Worm (Caenorhabditis elegans) whole organism, midembryonic: Measurements from ENCODE around the gene W02F12.8.

Experiments used
- T22C8.4 ChIP-seq: fragments of 200-800 bp; sonication (Bioruptor generic); IDR thresholded peaks from 2 replicates; pipeline ENCODE4 v1.3.6; 2022; ENCODE audit warnings: missing genetic modification characterization, missing compliant biosample characterization
- cog-1 ChIP-seq: sonication (generic microtip); optimal IDR thresholded peaks from 2 replicates; lab custom pipeline; 2016; ENCODE audit warnings: missing genetic modification characterization, missing compliant biosample characterization
- flt-1 ChIP-seq: fragments of 200-800 bp; sonication (Bioruptor generic); IDR thresholded peaks from 2 replicates; pipeline ENCODE4 v1.3.6; 2022; ENCODE audit warnings: missing genetic modification characterization, missing compliant biosample characterization
- klf-2 ChIP-seq: fragments of 200-800 bp; sonication (Bioruptor generic); conservative IDR thresholded peaks from 2 replicates; pipeline ENCODE4 v1.3.6; 2022; ENCODE audit warnings: missing genetic modification reagents, missing genetic modification characterization, missing compliant biosample characterization
- med-1 ChIP-seq: sonication (generic microtip); optimal IDR thresholded peaks from 2 replicates; lab custom pipeline; 2017; ENCODE audit warnings: missing genetic modification characterization, mild to moderate bottlenecking, missing compliant biosample characterization, antibody characterized with exemption, missing genetic modification reagents; ENCODE audit not compliant: insufficient read depth
- ref-1 ChIP-seq: fragments of 200-800 bp; sonication (Bioruptor generic); conservative IDR thresholded peaks from 2 replicates; pipeline ENCODE4 v1.3.6; 2022; ENCODE audit warnings: missing genetic modification reagents, missing genetic modification characterization, missing compliant biosample characterization
- tab-1 ChIP-seq: fragments of 200-800 bp; sonication (Bioruptor generic); IDR thresholded peaks from 2 replicates; pipeline ENCODE4 v1.3.6; 2022; ENCODE audit warnings: missing genetic modification characterization, missing compliant biosample characterization
- ztf-23 ChIP-seq: fragments of 200-800 bp; sonication (Bioruptor generic); IDR thresholded peaks from 2 replicates; pipeline ENCODE4 v1.3.6; 2022; ENCODE audit warnings: missing genetic modification reagents, missing genetic modification characterization, missing compliant biosample characterization
- ztf-29 ChIP-seq: fragments of 200-800 bp; sonication (Bioruptor generic); IDR thresholded peaks from 2 replicates; pipeline ENCODE4 v1.3.6; 2022; ENCODE audit warnings: missing genetic modification reagents, missing genetic modification characterization, missing compliant biosample characterization

W02F12.8 gene

DNA sequence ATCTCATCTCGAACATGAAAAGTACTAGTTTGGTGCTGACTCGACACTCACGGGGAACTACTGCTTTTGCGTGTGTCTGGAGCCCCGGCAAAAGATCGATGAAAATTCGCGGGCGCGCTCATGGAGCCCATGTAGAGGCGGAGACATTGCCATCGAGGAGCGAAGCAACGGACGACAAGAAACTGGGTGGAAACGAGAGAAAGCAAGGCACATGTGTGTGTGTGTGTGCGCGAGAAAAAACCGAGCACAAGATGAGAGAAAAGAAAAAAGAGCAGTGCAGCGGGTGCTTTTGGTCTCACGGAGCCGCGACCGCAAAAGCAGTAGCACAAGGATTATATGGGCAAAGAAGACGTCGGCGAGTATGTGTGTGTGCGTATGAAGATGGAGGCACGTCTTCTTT, 35.8 kb downstream of the W02F12.8 start:
- no peak for TF ChIP-seq ref-1 (GFP tag; lab: Robert Waterston, UW)
- TF ChIP-seq ztf-23 (GFP tag; lab: Robert Waterston, UW) = no peak
- TF ChIP-seq T22C8.4 = no peak
- no peak for TF ChIP-seq flt-1
- no peak for TF ChIP-seq klf-2 (GFP tag; lab: Robert Waterston, UW)
- TF ChIP-seq cog-1 = no peak
- TF ChIP-seq tab-1 (GFP tag; lab: Robert Waterston, UW) = no peak
- no peak for TF ChIP-seq ztf-29 (GFP tag; lab: Robert Waterston, UW)
- TF ChIP-seq med-1 (GFP tag; lab: Kevin White, UChicago) = no peak

DNA sequence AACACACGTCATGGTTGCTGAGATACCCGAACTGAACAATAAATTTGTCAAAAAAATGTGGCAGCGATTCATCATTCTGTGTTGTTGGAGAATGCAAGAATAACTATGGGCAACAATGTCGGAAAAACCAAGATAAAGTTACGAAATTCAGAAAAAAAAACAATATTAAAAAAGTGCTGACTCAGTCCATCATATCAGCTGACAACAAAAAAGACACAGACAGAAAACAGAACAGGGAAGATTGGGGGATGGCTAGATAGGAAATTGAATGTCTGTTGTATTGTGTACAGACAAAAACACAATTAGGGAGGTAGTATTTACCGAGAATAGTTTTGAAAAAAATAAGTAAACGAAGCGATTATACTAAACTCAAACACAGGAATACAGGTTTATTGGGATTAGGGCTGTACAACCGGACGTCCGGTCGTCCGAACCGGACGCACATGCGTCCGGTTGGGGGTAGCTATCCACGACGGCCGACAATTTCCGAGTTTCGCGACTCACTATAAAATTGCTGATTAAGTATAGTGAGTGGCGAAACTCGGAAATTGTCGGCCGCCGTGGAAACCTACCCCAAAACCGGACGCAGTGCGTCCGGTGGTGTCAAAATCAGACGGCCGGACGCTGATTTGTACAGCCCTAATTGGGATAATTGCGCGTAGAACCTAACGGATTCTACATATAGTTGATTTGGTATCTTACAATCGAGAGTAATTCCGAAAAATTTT, 36.9 kb downstream of the W02F12.8 start:
- no peak for TF ChIP-seq cog-1

DNA sequence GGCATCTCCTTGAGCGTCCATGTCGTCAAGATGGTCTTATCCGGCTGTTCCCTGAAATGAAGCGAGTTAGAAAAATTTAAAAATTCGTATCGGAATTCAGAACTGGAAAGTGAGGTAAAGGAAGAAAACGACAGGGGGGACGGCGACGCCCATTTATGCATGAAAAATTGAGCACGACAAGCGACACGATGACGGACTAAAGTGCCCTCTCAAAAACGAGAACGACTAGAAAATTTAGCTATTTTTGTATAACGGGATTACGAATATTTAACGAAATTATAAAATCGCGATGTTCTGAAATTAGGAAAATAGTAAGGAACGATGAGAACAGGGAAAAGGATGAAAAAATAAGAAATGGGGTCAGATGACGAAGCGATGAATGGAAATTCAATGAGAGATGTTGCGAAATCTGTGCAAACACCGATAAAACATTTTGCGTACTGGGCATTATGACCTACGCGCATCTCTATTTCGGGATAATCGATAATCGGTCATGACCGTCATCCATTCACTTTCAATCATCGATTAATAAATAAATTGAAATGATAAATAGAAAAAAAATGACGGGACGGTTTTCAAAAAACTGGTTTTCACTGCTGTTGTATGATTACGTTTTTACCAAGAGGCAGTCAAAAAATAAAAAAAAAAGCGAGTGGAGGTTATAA, 38.0 kb downstream of the W02F12.8 start, which contains the start of gene snb-1:
Gene snb-1, minus strand, starts transcription at position 51 of the 665 bp plus-strand sequence.
- TF ChIP-seq med-1 (GFP tag; lab: Kevin White, UChicago) = no peak
- no peak for TF ChIP-seq ref-1 (GFP tag; lab: Robert Waterston, UW)
- TF ChIP-seq ztf-29 (GFP tag; lab: Robert Waterston, UW) = no peak
- TF ChIP-seq flt-1 = no peak
- no peak for TF ChIP-seq tab-1 (GFP tag; lab: Robert Waterston, UW)
- TF ChIP-seq klf-2 (GFP tag; lab: Robert Waterston, UW) = no peak
- peak; percentile 89 for TF ChIP-seq T22C8.4
- TF ChIP-seq cog-1 = no peak

DNA sequence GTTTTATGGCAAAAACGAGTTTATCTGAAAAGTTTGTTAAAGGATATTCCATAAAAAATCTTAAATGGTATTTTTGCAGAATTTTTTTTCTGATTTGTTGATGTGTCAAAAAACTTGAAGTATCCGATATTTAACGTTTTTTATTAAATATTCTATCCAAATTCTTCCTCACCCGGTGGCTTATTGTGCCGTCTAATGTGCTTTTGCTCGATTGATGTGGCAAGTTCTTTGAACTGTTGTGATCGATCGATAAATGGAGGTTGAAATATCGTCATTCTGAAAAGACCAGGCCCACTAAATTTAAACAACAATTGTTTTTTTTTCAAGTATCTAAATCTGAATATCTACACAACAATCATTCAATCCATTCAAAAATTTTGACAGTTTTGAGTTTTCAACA, 39.4 kb downstream of the W02F12.8 start, which contains the start of gene syx-18:
Gene syx-18, minus strand, starts transcription at position 276 of the 400 bp plus-strand sequence.
- no peak for TF ChIP-seq ztf-23 (GFP tag; lab: Robert Waterston, UW)
- TF ChIP-seq ref-1 (GFP tag; lab: Robert Waterston, UW) = no peak
- no peak for TF ChIP-seq tab-1 (GFP tag; lab: Robert Waterston, UW)
- no peak for TF ChIP-seq flt-1
- no peak for TF ChIP-seq T22C8.4
- no peak for TF ChIP-seq cog-1
- no peak for TF ChIP-seq med-1 (GFP tag; lab: Kevin White, UChicago)
- TF ChIP-seq ztf-29 (GFP tag; lab: Robert Waterston, UW) = no peak
- TF ChIP-seq klf-2 (GFP tag; lab: Robert Waterston, UW) = no peak

DNA sequence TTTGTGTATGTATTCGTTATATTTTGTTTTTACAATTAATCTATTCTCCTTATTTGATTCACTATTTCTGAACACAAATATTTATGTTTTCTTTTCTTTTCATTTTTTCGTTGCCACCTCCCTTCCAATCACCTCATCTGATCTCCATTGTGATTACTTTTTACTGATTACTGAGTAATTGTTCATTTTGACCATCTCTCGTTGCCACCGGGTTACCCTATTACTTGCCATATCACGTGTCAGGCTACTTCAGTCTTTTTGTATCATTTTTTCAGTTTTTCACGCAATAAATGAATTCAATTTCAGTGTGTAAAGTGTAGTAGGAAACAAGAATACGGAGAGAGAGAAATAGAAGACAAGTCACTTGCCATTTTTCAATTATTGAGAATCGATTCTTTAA, 42.5 kb downstream of the W02F12.8 start, which contains the start of gene T10H9.8:
Gene T10H9.8, plus strand, starts transcription at position 301 of the 400 bp plus-strand sequence.
- no peak for TF ChIP-seq T22C8.4
- TF ChIP-seq cog-1 = no peak
- no peak for TF ChIP-seq flt-1
- TF ChIP-seq ztf-29 (GFP tag; lab: Robert Waterston, UW) = no peak

DNA sequence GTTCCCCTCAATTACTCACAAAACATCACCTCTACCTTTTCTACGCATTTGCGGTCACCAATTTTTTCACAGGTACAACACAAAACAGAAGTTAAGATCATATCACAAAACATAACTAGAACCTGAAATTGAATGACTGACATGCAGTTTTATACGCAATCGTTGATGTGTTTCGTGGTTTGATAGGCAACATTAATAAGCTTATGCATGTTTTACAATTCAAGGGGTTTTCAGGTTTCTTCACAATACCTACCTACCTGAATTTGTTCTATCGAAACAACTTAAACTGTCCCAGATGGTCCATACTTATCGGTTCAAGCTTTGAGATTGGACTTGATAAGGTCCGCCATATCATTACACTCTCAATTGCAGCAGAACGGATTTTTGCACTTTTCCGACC, 44.1 kb downstream of the W02F12.8 start:
- TF ChIP-seq ref-1 (GFP tag; lab: Robert Waterston, UW) = no peak
- no peak for TF ChIP-seq ztf-23 (GFP tag; lab: Robert Waterston, UW)
- no peak for TF ChIP-seq T22C8.4
- no peak for TF ChIP-seq med-1 (GFP tag; lab: Kevin White, UChicago)
- TF ChIP-seq cog-1 = no peak
- TF ChIP-seq klf-2 (GFP tag; lab: Robert Waterston, UW) = no peak
- no peak for TF ChIP-seq flt-1
- TF ChIP-seq ztf-29 (GFP tag; lab: Robert Waterston, UW) = no peak
- no peak for TF ChIP-seq tab-1 (GFP tag; lab: Robert Waterston, UW)

DNA sequence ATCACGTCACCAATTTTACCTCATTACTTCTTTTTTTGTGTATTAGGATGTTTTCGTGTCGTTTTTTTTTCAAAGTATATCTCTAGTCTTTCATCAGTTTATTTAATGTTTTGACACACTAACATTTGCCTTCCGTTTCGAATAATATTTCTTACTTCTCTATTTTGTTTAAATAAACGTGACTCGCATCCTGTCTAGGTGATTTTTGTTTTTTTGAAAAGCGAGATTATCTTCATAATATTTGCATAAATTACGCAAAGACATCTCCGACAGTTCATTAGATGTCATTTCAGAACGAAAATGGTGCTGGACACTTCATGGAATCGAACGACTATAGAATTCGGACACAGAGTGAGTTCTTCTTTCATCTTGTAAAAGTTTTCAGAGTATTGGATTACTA, 45.3 kb downstream of the W02F12.8 start, which contains the start of gene T10H9.1:
Gene T10H9.1, plus strand, starts transcription at position 301 of the 400 bp plus-strand sequence.
- TF ChIP-seq klf-2 (GFP tag; lab: Robert Waterston, UW) (no peak), cog-1 (no peak), tab-1 (GFP tag; lab: Robert Waterston, UW) (no peak), med-1 (GFP tag; lab: Kevin White, UChicago) (no peak)

DNA sequence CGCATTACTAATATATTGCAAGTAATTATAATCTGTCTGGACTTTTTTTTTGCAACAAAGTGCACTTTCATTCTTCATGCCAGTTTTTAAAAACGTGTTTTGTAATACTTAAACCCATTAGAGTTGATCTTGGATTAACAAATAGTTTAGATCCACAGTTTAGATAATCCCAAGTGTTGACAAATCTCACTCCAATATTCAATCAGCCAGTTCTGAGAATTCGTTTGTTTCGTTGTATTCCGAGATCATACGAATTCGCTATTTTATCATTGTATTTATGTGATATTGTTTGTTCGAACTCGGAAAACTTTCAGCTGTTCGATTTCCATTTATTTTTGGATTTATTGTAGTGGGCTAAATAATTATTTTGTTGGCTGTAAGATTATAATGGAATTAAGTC, 48.8 kb downstream of the W02F12.8 start:
- TF ChIP-seq ztf-29 (GFP tag; lab: Robert Waterston, UW) = no peak
- no peak for TF ChIP-seq klf-2 (GFP tag; lab: Robert Waterston, UW)
- no peak for TF ChIP-seq flt-1
- no peak for TF ChIP-seq T22C8.4
- TF ChIP-seq tab-1 (GFP tag; lab: Robert Waterston, UW) = no peak
- TF ChIP-seq ref-1 (GFP tag; lab: Robert Waterston, UW) = no peak
- TF ChIP-seq ztf-23 (GFP tag; lab: Robert Waterston, UW) = no peak
- TF ChIP-seq med-1 (GFP tag; lab: Kevin White, UChicago) = no peak
